Worm (Caenorhabditis elegans): ENCODE measurements around the gene R02F11.2.

- TF ChIP-seq hlh-30 (tag; optimal IDR thresholded peaks at IDR 0.05; ENCODE audit: insufficient read depth) = no peak
- no peak for TF ChIP-seq ceh-22 (tag; optimal IDR thresholded peaks at IDR 0.05)
- no peak for TF ChIP-seq ceh-9 (tag; optimal IDR thresholded peaks at IDR 0.05)
- no peak for TF ChIP-seq npax-4 (tag; optimal IDR thresholded peaks at IDR 0.05)
- no peak for TF ChIP-seq pat-9 (tag; optimal IDR thresholded peaks at IDR 0.05)
- TF ChIP-seq fax-1 (tag; optimal IDR thresholded peaks at IDR 0.05) = no peak
- TF ChIP-seq unc-3 (GFP tag; conservative IDR thresholded peaks at IDR 0.05) = no peak
- no peak for TF ChIP-seq unc-3 (tag; optimal IDR thresholded peaks at IDR 0.05)
- TF ChIP-seq sox-4 (tag; optimal IDR thresholded peaks at IDR 0.05) = no peak
- no peak for TF ChIP-seq ceh-18 (tag; optimal IDR thresholded peaks at IDR 0.05)
- TF ChIP-seq dmd-4 (tag; optimal IDR thresholded peaks at IDR 0.05; ENCODE audit: borderline replicate concordance) = no peak
Observed at ce11 chrV:4775140-4775539, 19.3 kb upstream of the R02F11.2 start.
